Worm (Caenorhabditis elegans) whole organism, early embryonic: ENCODE measurements around the gene F16H6.4.

Experiments
- B0310.2 ChIP-seq: sonication (generic microtip); optimal IDR thresholded peaks from 2 replicates; lab custom pipeline; 2016; ENCODE audit warnings: mild to moderate bottlenecking, missing genetic modification characterization, missing compliant biosample characterization
- F13C5.2 ChIP-seq: sonication (generic microtip); optimal IDR thresholded peaks from 2 replicates; lab custom pipeline; 2017; ENCODE audit warnings: mild to moderate bottlenecking, missing genetic modification characterization, inconsistent platforms, missing compliant biosample characterization
- ama-1 ChIP-seq: fragments of 150-350 bp; optimal IDR thresholded peaks from 2 replicates; lab custom pipeline; 2014
- ceh-36 ChIP-seq: sonication (generic microtip); optimal IDR thresholded peaks from 2 replicates; lab custom pipeline; 2016; ENCODE audit warnings: missing genetic modification characterization, inconsistent platforms, missing compliant biosample characterization
- hmbx-1 ChIP-seq: sonication (generic microtip); optimal IDR thresholded peaks from 2 replicates; lab custom pipeline; 2016; ENCODE audit warnings: mild to moderate bottlenecking, missing genetic modification characterization, missing compliant biosample characterization
- scrt-1 ChIP-seq: fragments of 200-800 bp; sonication (Bioruptor generic); IDR thresholded peaks from 2 replicates; pipeline ENCODE4 v1.3.6; 2022; ENCODE audit warnings: missing genetic modification characterization, missing compliant biosample characterization
- tbx-11 ChIP-seq: fragments of 200-800 bp; sonication (Bioruptor generic); IDR thresholded peaks from 2 replicates; pipeline ENCODE4 v1.3.6; 2022; ENCODE audit warnings: missing genetic modification characterization, missing compliant biosample characterization
- tra-4 ChIP-seq: sonication (generic microtip); optimal IDR thresholded peaks from 2 replicates; lab custom pipeline; 2017; ENCODE audit warnings: missing genetic modification characterization, missing compliant biosample characterization

- TF ChIP-seq ama-1 (lab: Kevin White, UChicago) (no peak), hmbx-1 (no peak), ceh-36 (tag; lab: Kevin White, UChicago) (no peak), F13C5.2 (tag; lab: Kevin White, UChicago) (no peak), tbx-11 (no peak), B0310.2 (no peak), tra-4 (tag; lab: Kevin White, UChicago) (no peak), scrt-1 (no peak)
Measured at ce11 chrV:18184910-18185309, 13.6 kb upstream of the F16H6.4 start, which contains the start of gene C31G12.3.
